Fruit fly (Drosophila melanogaster) whole organism, embryonic: ENCODE data around the gene CG34408.

Experiments
- Asciz ChIP-seq: fragments of 200-800 bp; sonication (Bioruptor generic); optimal IDR thresholded peaks from 2 replicates; lab custom pipeline; 2017; ENCODE audit warnings: missing biosample characterization, mild to moderate bottlenecking, missing genetic modification characterization, missing genetic modification reagents
- Bgb ChIP-seq: fragments of 200-800 bp; sonication (Bioruptor generic); IDR thresholded peaks from 2 replicates; pipeline ENCODE4 v1.3.6; 2022; ENCODE audit warnings: missing biosample characterization, missing genetic modification characterization; ENCODE audit not compliant: partially characterized antibody
- CG10543 ChIP-seq: fragments of 200-800 bp; sonication (Bioruptor generic); optimal IDR thresholded peaks from 3 replicates; lab custom pipeline; 2017; ENCODE audit warnings: missing biosample characterization, mild to moderate bottlenecking, missing genetic modification characterization, moderate library complexity
- CG10979 ChIP-seq: fragments of 200-800 bp; sonication (Bioruptor generic); optimal IDR thresholded peaks from 2 replicates; lab custom pipeline; 2018; ENCODE audit warnings: missing biosample characterization, mild to moderate bottlenecking, missing genetic modification characterization, moderate library complexity
- CG11093 ChIP-seq: fragments of 200-800 bp; sonication (Bioruptor generic); IDR thresholded peaks from 3 replicates; pipeline ENCODE4 v1.3.6; 2022; ENCODE audit warnings: missing biosample characterization, missing genetic modification characterization
- CG11398 ChIP-seq: fragments of 200-800 bp; sonication (Bioruptor generic); optimal IDR thresholded peaks from 2 replicates; lab custom pipeline; 2016; ENCODE audit warnings: missing biosample characterization, missing genetic modification characterization
- CG11696 ChIP-seq: fragments of 200-800 bp; sonication (Bioruptor generic); IDR thresholded peaks from 2 replicates; pipeline ENCODE4 v1.3.6; 2022; ENCODE audit warnings: missing biosample characterization, missing genetic modification characterization
- CG12744 ChIP-seq: fragments of 200-800 bp; sonication (Bioruptor generic); optimal IDR thresholded peaks from 2 replicates; lab custom pipeline; 2016; ENCODE audit warnings: missing biosample characterization, missing genetic modification characterization
- CG13775 ChIP-seq: fragments of 200-800 bp; sonication (Bioruptor generic); optimal IDR thresholded peaks from 3 replicates; lab custom pipeline; 2017; ENCODE audit warnings: missing biosample characterization, mild to moderate bottlenecking, missing genetic modification characterization
- CG1647 ChIP-seq: fragments of 200-800 bp; sonication (Bioruptor generic); optimal IDR thresholded peaks from 3 replicates; lab custom pipeline; 2016; ENCODE audit warnings: missing biosample characterization, missing genetic modification characterization
- CG17359 ChIP-seq: fragments of 200-800 bp; sonication (Bioruptor generic); optimal IDR thresholded peaks from 3 replicates; lab custom pipeline; 2018; ENCODE audit warnings: missing biosample characterization, mild to moderate bottlenecking, missing genetic modification characterization, moderate library complexity
- CG34422 ChIP-seq: fragments of 200-800 bp; sonication (Bioruptor generic); IDR thresholded peaks from 3 replicates; pipeline ENCODE4 v1.3.6; 2022; ENCODE audit warnings: missing biosample characterization, missing genetic modification characterization
- CG42726 ChIP-seq: fragments of 200-800 bp; sonication (Bioruptor generic); IDR thresholded peaks from 2 replicates; pipeline ENCODE4 v1.3.6; 2022; ENCODE audit warnings: missing biosample characterization, missing genetic modification characterization; ENCODE audit not compliant: partially characterized antibody
- CG6689 ChIP-seq: fragments of 200-800 bp; sonication (Bioruptor generic); IDR thresholded peaks from 2 replicates; pipeline ENCODE4 v1.3.6; 2022; ENCODE audit warnings: missing biosample characterization, missing genetic modification characterization
- CG8281 ChIP-seq: fragments of 200-800 bp; sonication (Bioruptor generic); optimal IDR thresholded peaks from 2 replicates; lab custom pipeline; 2018; ENCODE audit warnings: missing biosample characterization, mild to moderate bottlenecking, missing genetic modification characterization, moderate library complexity
- CG8944 ChIP-seq: fragments of 200-800 bp; sonication (Bioruptor generic); optimal IDR thresholded peaks from 3 replicates; lab custom pipeline; 2016; ENCODE audit warnings: missing biosample characterization, missing genetic modification characterization
- CG9609 ChIP-seq: fragments of 200-800 bp; sonication (Bioruptor generic); optimal IDR thresholded peaks from 3 replicates; lab custom pipeline; 2016; ENCODE audit warnings: missing biosample characterization, missing genetic modification characterization
- Chrac-16 ChIP-seq: fragments of 200-800 bp; sonication (Bioruptor generic); optimal IDR thresholded peaks from 3 replicates; lab custom pipeline; 2016; ENCODE audit warnings: missing biosample characterization, missing genetic modification characterization
- ERR ChIP-seq: fragments of 200-800 bp; sonication (Bioruptor generic); optimal IDR thresholded peaks from 2 replicates; lab custom pipeline; 2016; ENCODE audit warnings: missing biosample characterization, missing genetic modification characterization
- Gsc ChIP-seq: fragments of 200-800 bp; sonication (Bioruptor generic); IDR thresholded peaks from 2 replicates; pipeline ENCODE4 v1.3.6; 2022; ENCODE audit warnings: missing biosample characterization, missing genetic modification characterization
- Hey ChIP-seq: fragments of 200-800 bp; sonication (Bioruptor generic); optimal IDR thresholded peaks from 3 replicates; lab custom pipeline; 2018; ENCODE audit warnings: missing biosample characterization, mild to moderate bottlenecking, missing genetic modification characterization
- HmgD ChIP-seq: fragments of 200-800 bp; sonication (Bioruptor generic); optimal IDR thresholded peaks from 3 replicates; lab custom pipeline; 2016; ENCODE audit warnings: missing biosample characterization, missing genetic modification characterization
- Ptx1 ChIP-seq: fragments of 200-800 bp; sonication (Bioruptor generic); IDR thresholded peaks from 2 replicates; pipeline ENCODE4 v1.3.6; 2022; ENCODE audit warnings: missing biosample characterization, missing genetic modification characterization
- Ravus ChIP-seq: fragments of 200-800 bp; sonication (Bioruptor generic); IDR thresholded peaks from 2 replicates; pipeline ENCODE4 v1.3.6; 2022; ENCODE audit warnings: missing biosample characterization, missing genetic modification characterization
- Scr ChIP-seq: fragments of 200-800 bp; sonication (Bioruptor generic); IDR thresholded peaks from 2 replicates; pipeline ENCODE4 v1.3.6; 2022; ENCODE audit warnings: missing biosample characterization, missing genetic modification characterization; ENCODE audit not compliant: partially characterized antibody
- YL-1 ChIP-seq: fragments of 200-800 bp; sonication (Bioruptor generic); optimal IDR thresholded peaks from 3 replicates; lab custom pipeline; 2017; ENCODE audit warnings: missing biosample characterization, mild to moderate bottlenecking, missing genetic modification characterization
- az2 ChIP-seq: fragments of 200-800 bp; sonication (Bioruptor generic); optimal IDR thresholded peaks from 3 replicates; lab custom pipeline; 2016; ENCODE audit warnings: missing biosample characterization, missing genetic modification characterization
- chinmo ChIP-seq: fragments of 200-800 bp; sonication (Bioruptor generic); IDR thresholded peaks from 4 replicates; pipeline ENCODE4 v1.3.6; 2022; ENCODE audit warnings: missing biosample characterization, missing genetic modification characterization; ENCODE audit not compliant: partially characterized antibody
- chn ChIP-seq: fragments of 200-800 bp; sonication (Bioruptor generic); optimal IDR thresholded peaks from 2 replicates; lab custom pipeline; 2016; ENCODE audit warnings: missing biosample characterization, missing genetic modification characterization
- dpn ChIP-seq, 2 experiments: fragments of 200-800 bp; sonication (Bioruptor generic); optimal IDR thresholded peaks; 3 replicates each; lab custom pipeline; 2016; ENCODE audit warnings: missing biosample characterization in 2 of 2, missing genetic modification characterization in 2 of 2
- dysf ChIP-seq: fragments of 200-800 bp; sonication (Bioruptor generic); IDR thresholded peaks from 3 replicates; pipeline ENCODE4 v1.3.6; 2022; ENCODE audit warnings: missing biosample characterization, missing genetic modification characterization
- exex ChIP-seq: fragments of 200-800 bp; sonication (Bioruptor generic); optimal IDR thresholded peaks from 4 replicates; lab custom pipeline; 2018; ENCODE audit warnings: missing biosample characterization, mild to moderate bottlenecking, missing genetic modification characterization, moderate library complexity
- fru ChIP-seq: fragments of >200 bp; optimal IDR thresholded peaks from 2 replicates; lab custom pipeline; 2017
- fu2 ChIP-seq: fragments of 200-800 bp; sonication (Bioruptor generic); optimal IDR thresholded peaks from 2 replicates; lab custom pipeline; 2016; ENCODE audit warnings: missing biosample characterization, missing genetic modification characterization
- gcm ChIP-seq: fragments of 200-800 bp; sonication (Bioruptor generic); optimal IDR thresholded peaks from 2 replicates; lab custom pipeline; 2019; ENCODE audit warnings: missing biosample characterization, mild to moderate bottlenecking, missing genetic modification characterization, moderate library complexity
- gfzf ChIP-seq: fragments of 200-800 bp; sonication (Bioruptor generic); optimal IDR thresholded peaks from 2 replicates; lab custom pipeline; 2016; ENCODE audit warnings: missing biosample characterization, mild to moderate bottlenecking, missing genetic modification characterization, moderate library complexity
- grau ChIP-seq: fragments of 200-800 bp; optimal IDR thresholded peaks from 3 replicates; lab custom pipeline; 2019; ENCODE audit warnings: missing biosample characterization, mild to moderate bottlenecking, missing genetic modification characterization, moderate library complexity
- jumu ChIP-seq: fragments of 200-800 bp; sonication (Bioruptor generic); optimal IDR thresholded peaks from 3 replicates; lab custom pipeline; 2016; ENCODE audit warnings: missing biosample characterization, missing genetic modification characterization
- klu ChIP-seq: fragments of 200-800 bp; sonication (Bioruptor generic); IDR thresholded peaks from 2 replicates; pipeline ENCODE4 v1.3.6; 2022; ENCODE audit warnings: missing biosample characterization, missing genetic modification characterization
- knrl ChIP-seq: fragments of 200-800 bp; sonication (Bioruptor generic); IDR thresholded peaks from 3 replicates; pipeline ENCODE4 v1.3.6; 2022; ENCODE audit warnings: missing biosample characterization, missing genetic modification characterization; ENCODE audit not compliant: partially characterized antibody
- luna ChIP-seq: fragments of 200-800 bp; sonication (Bioruptor generic); optimal IDR thresholded peaks from 2 replicates; lab custom pipeline; 2016; ENCODE audit warnings: missing biosample characterization, missing genetic modification characterization
- mam ChIP-seq: fragments of 200-800 bp; sonication (Bioruptor generic); optimal IDR thresholded peaks from 3 replicates; lab custom pipeline; 2016; ENCODE audit warnings: missing biosample characterization, missing genetic modification characterization
- pb ChIP-seq: fragments of 200-800 bp; sonication (Bioruptor generic); optimal IDR thresholded peaks from 3 replicates; lab custom pipeline; 2016; ENCODE audit warnings: missing biosample characterization, missing genetic modification characterization
- pum ChIP-seq: fragments of 200-800 bp; sonication (Bioruptor generic); optimal IDR thresholded peaks from 2 replicates; lab custom pipeline; 2016; ENCODE audit warnings: missing biosample characterization, missing genetic modification characterization
- run ChIP-seq: fragments of 200-800 bp; sonication (Bioruptor generic); optimal IDR thresholded peaks from 3 replicates; lab custom pipeline; 2018; ENCODE audit warnings: missing biosample characterization, mild to moderate bottlenecking, missing genetic modification characterization
- sens ChIP-seq: fragments of 200-800 bp; sonication (Bioruptor generic); peaks from one replicate; lab custom pipeline; 2016; ENCODE audit warnings: missing biosample characterization, missing genetic modification characterization
- seq ChIP-seq: fragments of 200-800 bp; sonication (Bioruptor generic); IDR thresholded peaks from 2 replicates; pipeline ENCODE4 v1.3.6; 2022; ENCODE audit warnings: missing biosample characterization, missing genetic modification characterization
- sima ChIP-seq: fragments of 200-800 bp; sonication (Bioruptor generic); optimal IDR thresholded peaks from 2 replicates; lab custom pipeline; 2016; ENCODE audit warnings: missing biosample characterization, missing genetic modification characterization
- ttk ChIP-seq: fragments of 200-800 bp; sonication (Bioruptor generic); IDR thresholded peaks from 2 replicates; pipeline ENCODE4 v2.1.2; 2022; ENCODE audit warnings: missing biosample characterization, missing genetic modification characterization
- twi ChIP-seq: fragments of 200-800 bp; optimal IDR thresholded peaks from 2 replicates; lab custom pipeline; 2019; ENCODE audit warnings: missing biosample characterization, mild to moderate bottlenecking, missing genetic modification characterization, moderate library complexity

CG34408 gene

DNA sequence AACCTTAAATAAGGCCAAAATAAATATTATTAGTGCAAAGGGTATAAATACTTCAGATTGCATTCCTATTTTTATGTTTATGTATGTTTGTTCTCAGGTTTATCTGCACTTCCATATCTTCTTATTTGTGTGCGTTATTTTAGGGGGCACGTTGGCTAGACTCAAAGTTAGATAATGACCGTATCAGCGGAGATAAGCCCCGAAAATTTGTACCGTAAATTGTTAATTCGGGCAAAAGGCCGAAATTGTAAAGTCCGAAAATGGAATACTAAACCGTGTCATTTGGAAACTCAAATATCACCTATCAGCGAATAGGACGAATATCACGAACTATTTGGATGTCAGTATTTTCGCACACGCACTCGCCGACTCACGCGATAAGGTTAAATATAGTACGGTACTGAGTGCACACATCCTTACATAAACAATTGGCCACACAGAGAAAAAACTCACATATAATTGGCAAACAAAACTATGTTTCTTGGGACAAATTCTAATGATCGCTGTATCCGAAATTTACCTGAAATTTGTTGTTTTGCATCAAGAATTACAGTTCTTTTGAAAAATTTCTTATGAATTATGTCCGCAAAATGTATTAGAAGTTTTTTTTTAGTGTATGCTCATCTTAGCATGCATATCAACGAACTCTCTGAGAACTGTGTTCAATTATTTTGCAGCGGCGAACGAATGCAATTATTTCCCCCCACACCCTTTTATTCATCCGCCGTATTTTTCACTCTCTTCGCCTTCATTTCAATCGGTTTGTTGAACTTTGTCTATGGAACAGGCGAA lies 43.5 kb downstream of the CG34408 start, which contains the start of gene Hk (continued):
- peak; percentile 26 for TF ChIP-seq ERR (GFP tag; lab: Kevin White, UChicago)
- TF ChIP-seq CG11398 (GFP tag; lab: Kevin White, UChicago) = no peak
- no peak for TF ChIP-seq jumu (GFP tag; lab: Kevin White, UChicago)
- TF ChIP-seq CG6689 = 0 out of 2 replicates have a peak, but pooled peaks have one; percentile 20
- peak; percentile 80 for TF ChIP-seq sens (GFP tag; lab: Kevin White, UChicago)
- peak; percentile 11 for TF ChIP-seq chn (GFP tag; lab: Kevin White, UChicago)
- peak; percentile 21 for TF ChIP-seq az2 (GFP tag; lab: Kevin White, UChicago)
- peak; percentile 8 for TF ChIP-seq luna (GFP tag; lab: Kevin White, UChicago)
- peak; percentile 15 to 50 for TF ChIP-seq dpn (GFP tag; optimal IDR thresholded peaks at IDR 0.05; lab: Kevin White, UChicago)
- TF ChIP-seq run (tag; lab: Kevin White, UChicago) = no peak
- no peak for TF ChIP-seq CG8944 (GFP tag; lab: Kevin White, UChicago)
- no peak for TF ChIP-seq CG11093 (GFP tag; lab: Robert Waterston, UW)
- TF ChIP-seq Scr (GFP tag; lab: Robert Waterston, UW) = no peak
- TF ChIP-seq gfzf (GFP tag; lab: Kevin White, UChicago) = no peak
- TF ChIP-seq CG1647 (GFP tag; lab: Kevin White, UChicago) = no peak
- peak; percentile 8 for TF ChIP-seq pum (GFP tag; lab: Kevin White, UChicago)
- peak; percentile 51 for TF ChIP-seq exex (tag; lab: Kevin White, UChicago)
- no peak for TF ChIP-seq CG17359
- peak; percentile 55 for TF ChIP-seq CG13775
- TF ChIP-seq klu (GFP tag; lab: Robert Waterston, UW) = no peak
- peak; percentile 72 for TF ChIP-seq mam (GFP tag; lab: Kevin White, UChicago)
- TF ChIP-seq YL-1 (GFP tag; lab: Kevin White, UChicago) = no peak
- TF ChIP-seq CG12744 = no peak
- 0 out of 2 replicates have a peak, but pooled peaks have one; percentile 37 for TF ChIP-seq CG11696 (GFP tag; lab: Robert Waterston, UW)
- TF ChIP-seq CG10543 (GFP tag; lab: Kevin White, UChicago) = peak; percentile 32
- peak; percentile 45; the same call in 1 of the 3 replicates for TF ChIP-seq dysf (GFP tag; lab: Robert Waterston, UW)
- no peak for TF ChIP-seq Gsc (GFP tag; lab: Robert Waterston, UW)
- TF ChIP-seq HmgD (GFP tag; lab: Kevin White, UChicago) = no peak
- TF ChIP-seq CG10979 (tag; lab: Kevin White, UChicago) = peak; percentile 23
- TF ChIP-seq Ravus = no peak; the same call in 1 of the 2 replicates
- TF ChIP-seq chinmo (GFP tag; lab: Robert Waterston, UW) = no peak
- TF ChIP-seq Ptx1 (GFP tag; lab: Robert Waterston, UW) = peak; percentile 34; the same call in 1 of the 2 replicates
- no peak for TF ChIP-seq gcm (GFP tag; lab: Kevin White, UChicago)
- TF ChIP-seq CG42726 (GFP tag; lab: Robert Waterston, UW) = no peak
- no peak for TF ChIP-seq twi (tag; lab: Kevin White, UChicago)
- no peak for TF ChIP-seq CG8281
- TF ChIP-seq Asciz = no peak
- no peak for TF ChIP-seq ttk (GFP tag; lab: Robert Waterston, UW)
- TF ChIP-seq CG34422 (GFP tag; lab: Robert Waterston, UW) = no peak
- TF ChIP-seq pb (GFP tag; lab: Kevin White, UChicago) = peak; percentile 11
- peak; percentile 55 for TF ChIP-seq grau (tag; lab: Kevin White, UChicago)
- TF ChIP-seq CG9609 (GFP tag; lab: Kevin White, UChicago) = peak; percentile 34
- TF ChIP-seq seq (GFP tag; lab: Robert Waterston, UW) = 0 out of 2 replicates have a peak, but pooled peaks have one; percentile 24
- peak; percentile 85 for TF ChIP-seq Hey
- TF ChIP-seq fru (lab: Kevin White, UChicago) = no peak
- no peak for TF ChIP-seq Bgb
- TF ChIP-seq fu2 = peak; percentile 33
- TF ChIP-seq knrl (GFP tag; lab: Robert Waterston, UW) = no peak
- peak; percentile 2 for TF ChIP-seq sima (GFP tag; lab: Kevin White, UChicago)
- TF ChIP-seq Chrac-16 (GFP tag; lab: Kevin White, UChicago) = peak; percentile 6
